Fruit fly (Drosophila melanogaster): Measurements from ENCODE around the gene CG3597.

The CG3597 gene

dm6 chr2L:2371406-2372111, at the start of gene CG3597:
CG3597 (minus strand) TSS chr2L:2371524.
- TF ChIP-seq Bgb (GFP tag; IDR thresholded peaks at IDR 0.05; ENCODE audit: partially characterized antibody) (no peak), Pdp1 (GFP tag; optimal IDR thresholded peaks at IDR 0.05) (peak in 1 of 2 experiments; percentile 14), Usf (GFP tag; optimal IDR thresholded peaks at IDR 0.05) (no peak), kah (GFP tag; optimal IDR thresholded peaks at IDR 0.05) (no peak), CG11696 (GFP tag; IDR thresholded peaks at IDR 0.05) (no peak), fru (optimal IDR thresholded peaks at IDR 0.05) (no peak), CG15479 (GFP tag; optimal IDR thresholded peaks at IDR 0.05) (peak; percentile 11), exex (tag; optimal IDR thresholded peaks at IDR 0.05) (peak; percentile 51)

- TF ChIP-seq run (tag; optimal IDR thresholded peaks at IDR 0.05) = peak; percentile 45
- TF ChIP-seq CG2875 (GFP tag; optimal IDR thresholded peaks at IDR 0.05) = peak; percentile 42
- TF ChIP-seq H15 (GFP tag; IDR thresholded peaks at IDR 0.05) = peak; percentile 28; the same call in 1 of the 3 replicates
- peak; percentile 89 for TF ChIP-seq stwl (tag; optimal IDR thresholded peaks at IDR 0.05)
- no peak for TF ChIP-seq lbe (GFP tag; optimal IDR thresholded peaks at IDR 0.05)
- TF ChIP-seq CG33557 (GFP tag; optimal IDR thresholded peaks at IDR 0.05) = peak; percentile 57
- TF ChIP-seq unc-4 (GFP tag; IDR thresholded peaks at IDR 0.05; ENCODE audit: partially characterized antibody) = no peak
- no peak for TF ChIP-seq sc (optimal IDR thresholded peaks at IDR 0.05)
- peak; percentile 49 for TF ChIP-seq sc (GFP tag; optimal IDR thresholded peaks at IDR 0.05)
- peak; percentile 29 for TF ChIP-seq CG13123 (GFP tag; optimal IDR thresholded peaks at IDR 0.05)
- peak; percentile 66 for TF ChIP-seq CG15514 (GFP tag; optimal IDR thresholded peaks at IDR 0.05)
- TF ChIP-seq Lhr (GFP tag; optimal IDR thresholded peaks at IDR 0.05) = peak; percentile 60
- no peak for TF ChIP-seq sens-2 (GFP tag; IDR thresholded peaks at IDR 0.05)
- peak; percentile 44 for TF ChIP-seq Deaf1 (tag; optimal IDR thresholded peaks at IDR 0.05)
- 0 out of 3 replicates have a peak, but pooled peaks have one; percentile 34 for TF ChIP-seq Dbx (GFP tag; IDR thresholded peaks at IDR 0.05)
- peak; percentile 64 for TF ChIP-seq gcm (GFP tag; optimal IDR thresholded peaks at IDR 0.05)
- TF ChIP-seq gsb (GFP tag; IDR thresholded peaks at IDR 0.05) = no peak
- TF ChIP-seq Tbp (GFP tag; optimal IDR thresholded peaks at IDR 0.05) = no peak
- peak; percentile 41 for TF ChIP-seq CG10654 (GFP tag; optimal IDR thresholded peaks at IDR 0.05)
- TF ChIP-seq Dll (GFP tag; IDR thresholded peaks at IDR 0.05; ENCODE audit: partially characterized antibody) = no peak
- TF ChIP-seq ATbp (GFP tag; optimal IDR thresholded peaks at IDR 0.05) = peak; percentile 55
- peak; percentile 62; the same call in 2 of the 3 replicates for TF ChIP-seq zfh1 (GFP tag; IDR thresholded peaks at IDR 0.05)
- peak; percentile 72 for TF ChIP-seq Med (GFP tag)
- no peak for TF ChIP-seq insv (GFP tag; optimal IDR thresholded peaks at IDR 0.05)
- TF ChIP-seq corto (GFP tag; optimal IDR thresholded peaks at IDR 0.05) = no peak
- TF ChIP-seq CG3407 (GFP tag; optimal IDR thresholded peaks at IDR 0.05) = peak; percentile 7
- TF ChIP-seq tll (GFP tag; optimal IDR thresholded peaks at IDR 0.05) = peak in 1 of 2 experiments; percentile 6
- TF ChIP-seq CG9215 (GFP tag; IDR thresholded peaks at IDR 0.05) = no peak
- peak; percentile 73 for TF ChIP-seq Blimp-1 (GFP tag; optimal IDR thresholded peaks at IDR 0.05)
- no peak for TF ChIP-seq psq (GFP tag; optimal IDR thresholded peaks at IDR 0.05)
- peak; percentile 43 for TF ChIP-seq BtbVII (GFP tag; optimal IDR thresholded peaks at IDR 0.05)
- TF ChIP-seq CG4820 (GFP tag; optimal IDR thresholded peaks at IDR 0.05) = peak; percentile 33
- peak; percentile 63 for TF ChIP-seq salm (tag; optimal IDR thresholded peaks at IDR 0.05)
- TF ChIP-seq CrebB (tag; optimal IDR thresholded peaks at IDR 0.05) = no peak
- no peak for TF ChIP-seq pan (optimal IDR thresholded peaks at IDR 0.05)
- TF ChIP-seq pan (GFP tag; optimal IDR thresholded peaks at IDR 0.05 in 1 of 2, IDR thresholded peaks at IDR 0.05 in 1 of 2) = peak in 1 of 2 experiments; percentile 78
- TF ChIP-seq CG12219 (GFP tag; optimal IDR thresholded peaks at IDR 0.05) = peak; percentile 15
- no peak for TF ChIP-seq CG9609 (GFP tag; optimal IDR thresholded peaks at IDR 0.05)
- TF ChIP-seq CG6689 (GFP tag; IDR thresholded peaks at IDR 0.05) = peak; percentile 43; the same call in 1 of the 2 replicates
- peak; percentile 10 for TF ChIP-seq CG6254 (GFP tag; optimal IDR thresholded peaks at IDR 0.05)
Measured at dm6 chr2L:2420490-2420889, 49.2 kb upstream of the CG3597 start, which contains the start of gene CG9886. CG9886 (plus strand) TSS chr2L:2420830.
